Worm (Caenorhabditis elegans): ENCODE measurements around the gene F59B10.5.

Gene F59B10.5

DNA sequence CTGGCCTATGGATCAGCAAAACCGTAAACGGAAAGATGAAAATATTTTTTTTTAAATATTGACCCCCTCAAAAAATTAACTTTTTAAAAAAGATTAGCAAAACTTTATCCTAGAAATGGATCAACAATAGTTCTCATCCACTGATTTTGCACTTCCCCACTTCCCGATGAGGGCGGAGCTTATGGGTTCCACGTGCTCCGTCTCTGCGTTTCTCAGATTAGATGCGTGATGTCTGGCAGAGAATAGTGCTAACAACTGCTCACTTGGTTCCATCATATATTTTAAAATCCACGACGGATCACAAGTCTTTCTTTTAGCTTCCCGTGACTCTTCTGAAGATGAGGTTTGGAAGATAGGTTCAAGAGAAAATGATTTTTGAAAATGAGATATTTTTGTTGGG, 34.9 kb upstream of the F59B10.5 start:
- TF ChIP-seq hlh-30 (tag; optimal IDR thresholded peaks at IDR 0.05; ENCODE audit: insufficient read depth) (peak; percentile 50), Y22D7AL.16 (tag; optimal IDR thresholded peaks at IDR 0.05) (no peak), ceh-18 (tag; optimal IDR thresholded peaks at IDR 0.05) (no peak), dve-1 (tag; optimal IDR thresholded peaks at IDR 0.05) (no peak), che-1 (tag; optimal IDR thresholded peaks at IDR 0.05) (no peak)

DNA sequence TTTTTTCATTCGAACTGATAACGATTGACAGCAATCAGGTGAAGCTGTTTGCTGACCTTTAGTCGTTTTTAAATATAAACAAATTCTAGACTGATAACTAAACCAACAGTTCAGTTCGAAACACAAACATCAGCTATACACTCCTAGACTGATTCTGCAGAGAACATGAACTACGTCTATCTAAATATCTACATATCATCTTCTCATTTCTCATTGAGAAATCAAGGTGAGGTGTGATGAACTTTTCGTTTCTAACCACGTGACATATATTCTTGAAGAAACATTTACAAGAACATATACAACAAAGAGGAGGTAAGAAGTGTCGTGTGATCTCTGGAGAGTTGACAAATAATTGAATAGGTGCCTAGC, 33.7 kb upstream of the F59B10.5 start:
- TF ChIP-seq lin-11 (tag; optimal IDR thresholded peaks at IDR 0.05) (no peak), ceh-45 (GFP tag; IDR thresholded peaks at IDR 0.05) (no peak), K02D7.2 (tag; optimal IDR thresholded peaks at IDR 0.05) (no peak), mec-3 (tag; optimal IDR thresholded peaks at IDR 0.05; ENCODE audit: borderline replicate concordance) (no peak), hlh-30 (tag; optimal IDR thresholded peaks at IDR 0.05; ENCODE audit: insufficient read depth) (peak; percentile 43), nfya-1 (tag; optimal IDR thresholded peaks at IDR 0.05) (no peak), unc-55 (GFP tag; optimal IDR thresholded peaks at IDR 0.05) (no peak), tbx-7 (tag; optimal IDR thresholded peaks at IDR 0.05) (no peak), ceh-30 (tag; optimal IDR thresholded peaks at IDR 0.05) (no peak)

ce11 chrII:10556550-10557205, 33.2 kb upstream of the F59B10.5 start:
- no peak for TF ChIP-seq ztf-16 (tag; optimal IDR thresholded peaks at IDR 0.05)
- TF ChIP-seq ceh-14 (tag; optimal IDR thresholded peaks at IDR 0.05) = no peak
- no peak for TF ChIP-seq ceh-9 (tag; optimal IDR thresholded peaks at IDR 0.05)
- TF ChIP-seq elt-2 (tag; optimal IDR thresholded peaks at IDR 0.05) = peak; percentile 25

DNA sequence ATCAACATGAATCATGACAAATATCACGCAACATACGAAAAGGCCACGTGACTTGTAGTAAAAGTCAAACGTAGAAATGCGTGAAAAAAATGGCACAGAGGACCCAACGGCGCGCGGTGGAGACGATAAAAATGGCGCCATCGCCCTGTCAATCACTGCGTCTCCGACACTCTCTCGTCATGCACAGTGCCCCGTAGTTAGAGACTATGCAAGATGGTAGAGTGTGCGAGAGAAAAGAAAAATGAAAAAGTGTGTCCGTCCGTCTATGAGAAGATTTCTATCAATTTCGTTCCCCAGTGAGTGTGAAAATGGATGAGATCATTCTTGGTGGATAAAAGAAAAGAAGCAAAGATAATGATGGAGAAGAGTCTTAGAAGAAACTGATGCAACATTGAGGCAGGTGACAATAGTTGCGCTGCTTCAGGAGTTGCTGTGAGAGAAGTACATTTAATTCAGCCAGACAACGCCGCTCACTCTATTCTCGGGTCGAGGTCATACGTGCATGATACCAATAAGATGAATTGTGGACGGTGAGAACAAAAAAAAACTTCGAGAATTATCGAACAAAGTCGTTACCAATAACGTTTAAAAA, 32.1 kb upstream of the F59B10.5 start:
- TF ChIP-seq ref-2 (tag; optimal IDR thresholded peaks at IDR 0.05) (peak; percentile 12), ama-1 (optimal IDR thresholded peaks at IDR 0.05) (no peak), nhr-11 (tag; optimal IDR thresholded peaks at IDR 0.05) (no peak), nfya-1 (tag; optimal IDR thresholded peaks at IDR 0.05) (peak; percentile 4), tbx-2 (tag; optimal IDR thresholded peaks at IDR 0.05) (peak; percentile 43), dve-1 (tag; optimal IDR thresholded peaks at IDR 0.05) (no peak), ceh-18 (tag; optimal IDR thresholded peaks at IDR 0.05) (peak; percentile 55), pqm-1 (tag; optimal IDR thresholded peaks at IDR 0.05) (no peak), hlh-6 (tag; optimal IDR thresholded peaks at IDR 0.05) (no peak), unc-55 (GFP tag; optimal IDR thresholded peaks at IDR 0.05) (peak; percentile 92), ceh-45 (GFP tag; IDR thresholded peaks at IDR 0.05) (no peak)

- no peak for TF ChIP-seq ttx-3 (tag; optimal IDR thresholded peaks at IDR 0.05)
- no peak for TF ChIP-seq T23F11.4 (GFP tag; optimal IDR thresholded peaks at IDR 0.05)
- no peak for TF ChIP-seq madf-2 (tag; optimal IDR thresholded peaks at IDR 0.05)
- no peak for TF ChIP-seq K02D7.2 (tag; optimal IDR thresholded peaks at IDR 0.05)
- TF ChIP-seq sox-4 (tag; optimal IDR thresholded peaks at IDR 0.05) = no peak
- no peak for TF ChIP-seq unc-3 (GFP tag; conservative IDR thresholded peaks at IDR 0.05)
- TF ChIP-seq unc-3 (tag; optimal IDR thresholded peaks at IDR 0.05) = no peak
- TF ChIP-seq zip-5 (tag; optimal IDR thresholded peaks at IDR 0.05) = no peak
- no peak for TF ChIP-seq odd-2 (tag; optimal IDR thresholded peaks at IDR 0.05)
- TF ChIP-seq hlh-13 (GFP tag; optimal IDR thresholded peaks at IDR 0.05) = no peak
- TF ChIP-seq ceh-48 (tag; optimal IDR thresholded peaks at IDR 0.05) = no peak
- no peak for TF ChIP-seq dmd-4 (tag; optimal IDR thresholded peaks at IDR 0.05; ENCODE audit: borderline replicate concordance)
- TF ChIP-seq tbx-2 (tag; optimal IDR thresholded peaks at IDR 0.05) = no peak
- no peak for TF ChIP-seq ceh-19 (GFP tag; optimal IDR thresholded peaks at IDR 0.05)
- TF ChIP-seq ama-1 (optimal IDR thresholded peaks at IDR 0.05) = no peak
- no peak for TF ChIP-seq tbx-7 (tag; optimal IDR thresholded peaks at IDR 0.05)
- TF ChIP-seq rnt-1 (tag; optimal IDR thresholded peaks at IDR 0.05) = no peak
- no peak for TF ChIP-seq npax-4 (tag; optimal IDR thresholded peaks at IDR 0.05)
- no peak for TF ChIP-seq C38D4.7 (GFP tag; optimal IDR thresholded peaks at IDR 0.05)
- TF ChIP-seq nhr-232 (tag; optimal IDR thresholded peaks at IDR 0.05) = no peak
- TF ChIP-seq pha-4 (tag; optimal IDR thresholded peaks at IDR 0.05) = no peak
Measured at ce11 chrII:10554972-10555371, 31.5 kb upstream of the F59B10.5 start, which contains the start of gene mnk-1. Gene mnk-1, minus strand, starts transcription at chrII:10555044.
